Worm (Caenorhabditis elegans): ENCODE results near the gene mec-4.

- TF ChIP-seq fkh-10 (GFP tag; optimal IDR thresholded peaks at IDR 0.05): no peak
- no peak for TF ChIP-seq jun-1 (tag; optimal IDR thresholded peaks at IDR 0.05)
- TF ChIP-seq ceh-28 (tag; optimal IDR thresholded peaks at IDR 0.05): no peak
- no peak for TF ChIP-seq Y5F2A.4 (GFP tag; optimal IDR thresholded peaks at IDR 0.05)
- TF ChIP-seq unc-39 (tag; optimal IDR thresholded peaks at IDR 0.05): no peak
- no peak for TF ChIP-seq nhr-28 (tag; optimal IDR thresholded peaks at IDR 0.05)
- no peak for TF ChIP-seq nhr-102 (tag; optimal IDR thresholded peaks at IDR 0.05)
- TF ChIP-seq aha-1 (tag): peak; percentile 15
- TF ChIP-seq lsy-2 (tag; optimal IDR thresholded peaks at IDR 0.05): no peak
- TF ChIP-seq zag-1 (tag; optimal IDR thresholded peaks at IDR 0.05): no peak
- TF ChIP-seq nhr-76 (tag; optimal IDR thresholded peaks at IDR 0.05): no peak
- no peak for TF ChIP-seq ama-1 (optimal IDR thresholded peaks at IDR 0.05)
- TF ChIP-seq zip-11 (GFP tag; IDR thresholded peaks at IDR 0.05): no peak
Measured at ce11 chrX:16795978-16796377, 10.9 kb downstream of the mec-4 start, which contains the start of gene aak-2.

All from whole organism, L4 larva.